Worm (Caenorhabditis elegans): ENCODE measurements around the gene srh-178.

- no peak for TF ChIP-seq lin-15B (tag; optimal IDR thresholded peaks at IDR 0.05)
- TF ChIP-seq egl-43 (GFP tag; IDR thresholded peaks at IDR 0.05): no peak
Measured at ce11 chrV:18511847-18512246, 31.7 kb upstream of the srh-178 start.
